Worm (Caenorhabditis elegans) whole organism, L1 larva: ENCODE results near the gene F45D11.11.

ENCODE experiments used
- F16B12.6 ChIP-seq: fragments of 150-350 bp; optimal IDR thresholded peaks from 2 replicates; lab custom pipeline; 2014; ENCODE audit warnings: missing biosample characterization, missing genetic modification characterization
- aly-2 ChIP-seq: fragments of 150-350 bp; optimal IDR thresholded peaks from 2 replicates; lab custom pipeline; 2014; ENCODE audit warnings: missing biosample characterization, missing genetic modification characterization
- ceh-63 ChIP-seq: fragments of 200-800 bp; sonication (Bioruptor generic); optimal IDR thresholded peaks from 2 replicates; lab custom pipeline; 2018; ENCODE audit warnings: mild to moderate bottlenecking, missing genetic modification characterization, missing compliant biosample characterization
- ceh-82 ChIP-seq, 3 experiments: fragments of 150-350 bp in 1 of 3; sonication (generic microtip) in 2 of 3; optimal IDR thresholded peaks; 2 replicates each; lab custom pipeline; 2014 to 2017; ENCODE audit warnings: missing biosample characterization in 3 of 3, missing genetic modification characterization in 3 of 3
- ceh-88 ChIP-seq: fragments of 200-800 bp; sonication (Bioruptor generic); IDR thresholded peaks from 2 replicates; pipeline ENCODE4 v1.3.6; 2022; ENCODE audit warnings: missing genetic modification characterization, missing compliant biosample characterization
- dpl-1 ChIP-seq, 3 experiments: fragments of 150-350 bp in 2 of 3; sonication (generic microtip) in 1 of 3; optimal IDR thresholded peaks; 2 replicates each; lab custom pipeline; 2014 to 2017; ENCODE audit warnings: missing biosample characterization in 3 of 3, missing genetic modification characterization in 3 of 3, missing genetic modification reagents in 3 of 3
- efl-1 ChIP-seq, 4 experiments: fragments of 150-350 bp; optimal IDR thresholded peaks in 3 of 4; peaks in 1 of 4; 1 replicate in 1 of 4; 2 replicates in 3 of 4; lab custom pipeline; 2014; ENCODE audit warnings: missing biosample characterization in 2 of 4, missing genetic modification characterization in 2 of 4, missing genetic modification reagents in 2 of 4
- elt-2 ChIP-seq: sonication (generic microtip); optimal IDR thresholded peaks from 2 replicates; lab custom pipeline; 2016; ENCODE audit warnings: missing genetic modification characterization, mild to moderate bottlenecking, inconsistent platforms, missing compliant biosample characterization, missing genetic modification reagents
- elt-3 ChIP-seq, 6 experiments: fragments of 150-350 bp in 1 of 6; sonication (generic microtip); optimal IDR thresholded peaks; 2 replicates each; lab custom pipeline; 2017 to 2018; ENCODE audit warnings: missing biosample characterization in 6 of 6, missing genetic modification characterization in 6 of 6, inconsistent platforms in 1 of 6
- fkh-8 ChIP-seq: sonication (generic microtip); optimal IDR thresholded peaks from 2 replicates; lab custom pipeline; 2016; ENCODE audit warnings: mild to moderate bottlenecking, missing genetic modification characterization, missing compliant biosample characterization
- hlh-17 ChIP-seq: fragments of 200-800 bp; sonication (Bioruptor generic); optimal IDR thresholded peaks from 2 replicates; lab custom pipeline; 2018; ENCODE audit warnings: missing genetic modification characterization, mild to moderate bottlenecking, missing compliant biosample characterization, moderate library complexity, borderline replicate concordance
- hpl-2 ChIP-seq: fragments of 150-350 bp; optimal IDR thresholded peaks from 2 replicates; lab custom pipeline; 2014; ENCODE audit warnings: missing biosample characterization, missing genetic modification reagents, missing genetic modification characterization
- isw-1 ChIP-seq: fragments of 200-800 bp; sonication (Bioruptor generic); IDR thresholded peaks from 2 replicates; pipeline ENCODE4 v1.3.6; 2022; ENCODE audit warnings: missing genetic modification characterization, missing compliant biosample characterization
- lin-14 ChIP-seq: fragments of 200-800 bp; sonication (Bioruptor generic); optimal IDR thresholded peaks from 2 replicates; lab custom pipeline; 2018; ENCODE audit warnings: mild to moderate bottlenecking, missing genetic modification characterization, moderate library complexity, missing compliant biosample characterization
- lin-35 ChIP-seq, 2 experiments: fragments of 150-350 bp; optimal IDR thresholded peaks; 2 replicates each; lab custom pipeline; 2014; ENCODE audit warnings: missing biosample characterization in 2 of 2, missing genetic modification characterization in 2 of 2, missing genetic modification reagents in 2 of 2
- mab-9 ChIP-seq: fragments of 200-800 bp; sonication (Bioruptor generic); IDR thresholded peaks from 2 replicates; pipeline ENCODE4 v1.3.6; 2022; ENCODE audit warnings: missing genetic modification reagents, missing genetic modification characterization, missing compliant biosample characterization
- mdl-1 ChIP-seq, 2 experiments: fragments of 150-350 bp; optimal IDR thresholded peaks; 2 replicates each; lab custom pipeline; 2014 to 2017; ENCODE audit warnings: missing biosample characterization in 2 of 2, missing genetic modification characterization in 2 of 2, inconsistent platforms in 1 of 2
- mef-2 ChIP-seq: fragments of 150-350 bp; optimal IDR thresholded peaks from 2 replicates; lab custom pipeline; 2014; ENCODE audit warnings: missing biosample characterization, missing genetic modification characterization
- nhr-237 ChIP-seq: fragments of 150-350 bp; optimal IDR thresholded peaks from 2 replicates; lab custom pipeline; 2014; ENCODE audit warnings: missing biosample characterization, missing genetic modification characterization
- nhr-76 ChIP-seq: sonication (generic microtip); optimal IDR thresholded peaks from 2 replicates; lab custom pipeline; 2017; ENCODE audit warnings: missing biosample characterization, missing genetic modification characterization
- nhr-90 ChIP-seq: sonication (generic microtip); optimal IDR thresholded peaks from 2 replicates; lab custom pipeline; 2016; ENCODE audit warnings: mild to moderate bottlenecking, missing genetic modification characterization, missing compliant biosample characterization; ENCODE audit not compliant: poor library complexity
- tlp-1 ChIP-seq: fragments of 150-350 bp; optimal IDR thresholded peaks from 2 replicates; lab custom pipeline; 2014; ENCODE audit warnings: missing biosample characterization, missing genetic modification characterization
- unc-130 ChIP-seq: fragments of 150-350 bp; optimal IDR thresholded peaks from 2 replicates; lab custom pipeline; 2017; ENCODE audit warnings: missing biosample characterization, missing genetic modification characterization, inconsistent platforms
- unc-86 ChIP-seq: sonication (generic microtip); optimal IDR thresholded peaks from 2 replicates; lab custom pipeline; 2016; ENCODE audit warnings: missing genetic modification characterization, missing compliant biosample characterization
- unc-98 ChIP-seq: fragments of 200-800 bp; sonication (Bioruptor generic); IDR thresholded peaks from 2 replicates; pipeline ENCODE4 v1.3.6; 2022; ENCODE audit warnings: missing genetic modification characterization, missing compliant biosample characterization
- zip-4 ChIP-seq: fragments of 200-800 bp; sonication (Bioruptor generic); optimal IDR thresholded peaks from 2 replicates; lab custom pipeline; 2018; ENCODE audit warnings: mild to moderate bottlenecking, missing genetic modification characterization, moderate library complexity, missing compliant biosample characterization
- ztf-4 ChIP-seq: fragments of 150-350 bp; optimal IDR thresholded peaks from 2 replicates; lab custom pipeline; 2014; ENCODE audit warnings: missing biosample characterization, missing genetic modification characterization

The F45D11.11 gene

DNA sequence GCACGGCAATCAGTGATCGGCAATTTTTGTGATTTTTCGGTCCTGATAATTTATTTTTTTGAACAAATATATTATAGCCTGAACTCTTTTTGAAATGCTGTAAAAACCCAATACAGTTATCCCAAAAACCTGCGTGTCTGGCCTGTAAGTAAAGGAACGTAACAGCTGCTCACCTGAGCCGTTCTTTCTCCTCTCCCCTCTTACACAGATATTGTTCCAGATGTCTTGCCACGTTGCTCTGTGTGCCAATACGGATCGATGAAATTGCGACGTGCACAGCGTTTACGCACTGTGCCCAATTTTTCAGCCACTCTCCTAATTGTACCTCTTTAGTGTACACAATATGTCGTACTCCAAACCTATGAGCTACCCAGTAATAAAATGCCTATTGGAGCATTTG is 37.4 kb downstream of the F45D11.11 start, which contains the start of gene sdz-4:
Gene sdz-4, plus strand, starts transcription at position 301 of the 400 bp plus-strand sequence.
- TF ChIP-seq unc-86 (tag; lab: Kevin White, UChicago): no peak
- TF ChIP-seq unc-98 (GFP tag; lab: Robert Waterston, UW): no peak
- TF ChIP-seq aly-2: no peak
- TF ChIP-seq mdl-1 (tag; optimal IDR thresholded peaks at IDR 0.05; lab: Kevin White, UChicago): no peak
- TF ChIP-seq mef-2 (tag; lab: Kevin White, UChicago): no peak
- no peak for TF ChIP-seq hlh-17 (GFP tag; lab: Kevin White, UChicago)
- TF ChIP-seq tlp-1 (tag; lab: Kevin White, UChicago): no peak
- no peak for TF ChIP-seq nhr-90 (tag; lab: Kevin White, UChicago)
- no peak for TF ChIP-seq hpl-2 (GFP tag; lab: Kevin White, UChicago)
- no peak for TF ChIP-seq ceh-63 (GFP tag; lab: Kevin White, UChicago)
- no peak for TF ChIP-seq F16B12.6 (tag; lab: Kevin White, UChicago)

DNA sequence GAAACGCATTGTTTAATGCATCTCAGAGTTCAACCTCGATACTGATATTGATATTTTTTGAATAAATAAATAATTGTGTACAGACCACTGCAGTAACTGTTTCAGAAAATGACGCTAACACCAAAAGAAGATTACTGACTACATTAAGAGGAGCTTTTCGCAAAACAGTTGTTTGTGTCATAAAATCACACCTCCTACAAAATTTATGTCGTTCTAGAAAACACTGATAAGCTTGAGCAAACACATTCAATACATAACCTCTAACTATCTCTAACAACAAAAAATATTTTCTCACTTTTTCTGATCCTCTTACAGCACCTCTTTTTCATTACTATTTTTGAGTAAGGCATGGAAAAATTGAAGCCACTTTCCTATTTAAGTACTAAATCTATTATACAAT is 41.4 kb downstream of the F45D11.11 start, which contains the start of gene fbxc-7:
Gene fbxc-7, plus strand, starts transcription at position 301 of the 400 bp plus-strand sequence.
- TF ChIP-seq elt-2 (tag; lab: Kevin White, UChicago): peak; percentile 15

ce11 chrII:953052-953451 is 43.0 kb downstream of the F45D11.11 start:
- peak in 1 of 3 experiments; percentile 5 for TF ChIP-seq ceh-82 (tag; optimal IDR thresholded peaks at IDR 0.05; lab: Kevin White, UChicago)
- no peak for TF ChIP-seq ztf-4 (tag; lab: Kevin White, UChicago)
- peak; percentile 9 for TF ChIP-seq fkh-8 (tag; lab: Kevin White, UChicago)
- TF ChIP-seq efl-1 (optimal IDR thresholded peaks at IDR 0.05; lab: Kevin White, UChicago): no peak
- peak in 1 of 2 experiments; percentile 59 for TF ChIP-seq efl-1 (GFP tag; optimal IDR thresholded peaks at IDR 0.05 in 1 of 2; lab: Kevin White, UChicago)
- TF ChIP-seq lin-14 (GFP tag; lab: Kevin White, UChicago): peak; percentile 31
- TF ChIP-seq, all 84 proteins: peak for 4

DNA sequence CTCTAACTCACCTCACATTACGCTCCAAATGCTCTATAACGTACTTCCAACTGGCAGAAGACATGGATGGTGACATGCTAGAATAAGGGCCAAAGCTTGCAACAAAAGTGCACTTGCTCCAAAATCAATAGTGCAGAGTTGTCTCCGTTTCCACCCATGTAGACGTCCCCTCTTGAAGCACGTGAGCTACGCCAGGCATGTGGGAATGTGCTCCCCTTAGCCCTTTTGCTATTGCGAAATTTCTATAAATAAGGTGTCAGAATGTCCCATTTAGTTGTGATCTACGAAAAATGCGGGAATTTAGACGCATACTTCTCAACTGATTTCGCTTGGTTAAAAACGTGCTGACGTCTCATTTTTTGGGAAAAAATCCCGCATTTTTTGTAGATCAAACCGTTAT is 45.6 kb downstream of the F45D11.11 start:
- TF ChIP-seq unc-98 (GFP tag; lab: Robert Waterston, UW) (no peak), elt-3 (tag; optimal IDR thresholded peaks at IDR 0.05; lab: Kevin White, UChicago) (no peak), lin-14 (GFP tag; lab: Kevin White, UChicago) (peak; percentile 56), dpl-1 (GFP tag; optimal IDR thresholded peaks at IDR 0.05; lab: Kevin White, UChicago) (peak in 1 of 3 experiments; percentile 17), zip-4 (GFP tag; lab: Kevin White, UChicago) (peak; percentile 48), lin-35 (GFP tag; optimal IDR thresholded peaks at IDR 0.05; lab: Kevin White, UChicago) (peak in 1 of 2 experiments; percentile 2), isw-1 (GFP tag; lab: Robert Waterston, UW) (peak; percentile 19; the same call in 1 of the 2 replicates), unc-86 (tag; lab: Kevin White, UChicago) (peak; percentile 21), ceh-82 (tag; optimal IDR thresholded peaks at IDR 0.05; lab: Kevin White, UChicago) (peak in 2 of 3 experiments; percentile 19 to 45), fkh-8 (tag; lab: Kevin White, UChicago) (peak; percentile 52), unc-130 (tag; lab: Kevin White, UChicago) (no peak)

DNA sequence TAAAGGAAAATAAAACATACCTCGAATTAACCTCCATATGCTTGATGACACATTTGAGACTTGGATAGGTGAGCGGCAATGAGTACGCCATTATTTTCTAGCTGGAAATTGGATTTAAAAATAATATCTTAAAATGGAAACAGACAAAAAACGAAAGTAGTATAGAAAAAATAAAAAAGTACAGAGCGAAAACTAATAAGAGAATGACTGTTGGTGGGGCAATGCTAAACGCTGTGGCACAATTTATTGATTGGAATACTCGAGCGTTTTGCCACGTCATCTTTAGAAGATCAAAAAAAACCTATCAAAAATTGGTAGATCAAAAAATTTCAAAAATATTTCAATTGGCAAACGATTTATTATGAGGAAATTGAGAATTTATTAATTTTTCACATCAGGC is 47.9 kb downstream of the F45D11.11 start, which contains the start of gene fbxc-32:
Gene fbxc-32, minus strand, starts transcription at position 101 of the 400 bp plus-strand sequence.
- no peak for TF ChIP-seq ceh-88 (GFP tag; lab: Robert Waterston, UW)
- no peak for TF ChIP-seq nhr-237 (tag; lab: Kevin White, UChicago)
- TF ChIP-seq nhr-76 (tag; lab: Kevin White, UChicago): no peak
- TF ChIP-seq aly-2: no peak
- no peak for TF ChIP-seq mab-9 (GFP tag; lab: Robert Waterston, UW)
